Worm (Caenorhabditis elegans) whole organism, late embryonic: ENCODE measurements around the gene K09E4.1.

Experiments
- C08G9.2 ChIP-seq: sonication (generic microtip); optimal IDR thresholded peaks from 2 replicates; lab custom pipeline; 2016; ENCODE audit warnings: mild to moderate bottlenecking, missing genetic modification characterization, moderate library complexity, missing compliant biosample characterization
- K09A11.1 ChIP-seq: sonication (generic microtip); optimal IDR thresholded peaks from 2 replicates; lab custom pipeline; 2017; ENCODE audit warnings: antibody characterized with exemption, mild to moderate bottlenecking, missing genetic modification characterization, missing compliant biosample characterization; ENCODE audit not compliant: insufficient read depth
- T23F11.4 ChIP-seq: fragments of 200-800 bp; sonication (Bioruptor generic); optimal IDR thresholded peaks from 2 replicates; lab custom pipeline; 2018; ENCODE audit warnings: mild to moderate bottlenecking, missing genetic modification characterization, missing compliant biosample characterization
- ceh-14 ChIP-seq: sonication (generic microtip); optimal IDR thresholded peaks from 2 replicates; lab custom pipeline; 2016; ENCODE audit warnings: missing genotype, missing genetic modification characterization, missing compliant biosample characterization
- ceh-2 ChIP-seq: sonication (generic microtip); optimal IDR thresholded peaks from 2 replicates; lab custom pipeline; 2016; ENCODE audit warnings: missing genotype, missing genetic modification characterization, missing compliant biosample characterization
- ceh-24 ChIP-seq: sonication (generic microtip); optimal IDR thresholded peaks from 2 replicates; lab custom pipeline; 2016; ENCODE audit warnings: mild to moderate bottlenecking, missing genetic modification characterization, missing compliant biosample characterization
- ceh-45 ChIP-seq: fragments of 200-800 bp; sonication (Bioruptor generic); IDR thresholded peaks from 2 replicates; pipeline ENCODE4 v1.3.6; 2022; ENCODE audit warnings: missing genetic modification reagents, missing genetic modification characterization, missing compliant biosample characterization
- ceh-48 ChIP-seq: sonication (generic microtip); optimal IDR thresholded peaks from 2 replicates; lab custom pipeline; 2016; ENCODE audit warnings: missing genetic modification characterization, inconsistent platforms, missing compliant biosample characterization
- che-1 ChIP-seq: sonication (generic microtip); optimal IDR thresholded peaks from 2 replicates; lab custom pipeline; 2016; ENCODE audit warnings: mild to moderate bottlenecking, missing genetic modification characterization, missing compliant biosample characterization
- dmd-4 ChIP-seq: sonication (generic microtip); optimal IDR thresholded peaks from 2 replicates; lab custom pipeline; 2016; ENCODE audit warnings: borderline replicate concordance, missing genetic modification characterization, missing compliant biosample characterization
- elt-2 ChIP-seq: sonication (generic microtip); optimal IDR thresholded peaks from 2 replicates; lab custom pipeline; 2016; ENCODE audit warnings: missing genetic modification reagents, missing genetic modification characterization, missing compliant biosample characterization
- elt-4 ChIP-seq: sonication (generic microtip); optimal IDR thresholded peaks from 2 replicates; lab custom pipeline; 2016; ENCODE audit warnings: missing genetic modification characterization, missing compliant biosample characterization
- ets-4 ChIP-seq: sonication (generic microtip); optimal IDR thresholded peaks from 2 replicates; lab custom pipeline; 2016; ENCODE audit warnings: missing genetic modification characterization, missing compliant biosample characterization
- fkh-10 ChIP-seq: fragments of 150-350 bp; optimal IDR thresholded peaks from 2 replicates; lab custom pipeline; 2014; ENCODE audit warnings: missing biosample characterization, missing genetic modification reagents, missing genetic modification characterization
- fkh-6 ChIP-seq: sonication (generic microtip); optimal IDR thresholded peaks from 2 replicates; lab custom pipeline; 2016; ENCODE audit warnings: missing genetic modification characterization, missing compliant biosample characterization
- gmeb-2 ChIP-seq: sonication (generic microtip); optimal IDR thresholded peaks from 2 replicates; lab custom pipeline; 2016; ENCODE audit warnings: missing genetic modification characterization, inconsistent platforms, missing compliant biosample characterization
- hlh-13 ChIP-seq: fragments of 200-800 bp; sonication (Bioruptor generic); optimal IDR thresholded peaks from 2 replicates; lab custom pipeline; 2018; ENCODE audit warnings: mild to moderate bottlenecking, missing genetic modification characterization, missing compliant biosample characterization
- hlh-15 ChIP-seq: sonication (generic microtip); optimal IDR thresholded peaks from 2 replicates; lab custom pipeline; 2016; ENCODE audit warnings: missing genetic modification characterization, missing compliant biosample characterization
- lim-6 ChIP-seq: sonication (generic microtip); optimal IDR thresholded peaks from 2 replicates; lab custom pipeline; 2016; ENCODE audit warnings: missing genetic modification characterization, missing compliant biosample characterization
- nfya-1 ChIP-seq: sonication (generic microtip); optimal IDR thresholded peaks from 2 replicates; lab custom pipeline; 2017; ENCODE audit warnings: missing genetic modification characterization, mild to moderate bottlenecking, missing compliant biosample characterization, antibody characterized with exemption, moderate library complexity
- nhr-11 ChIP-seq: fragments of 150-350 bp; optimal IDR thresholded peaks from 2 replicates; lab custom pipeline; 2014; ENCODE audit warnings: missing biosample characterization, missing genetic modification characterization
- nhr-232 ChIP-seq: sonication (generic microtip); optimal IDR thresholded peaks from 2 replicates; lab custom pipeline; 2016; ENCODE audit warnings: missing genetic modification characterization, missing compliant biosample characterization
- odd-2 ChIP-seq: sonication (generic microtip); optimal IDR thresholded peaks from 2 replicates; lab custom pipeline; 2017; ENCODE audit warnings: antibody characterized with exemption, mild to moderate bottlenecking, missing genetic modification characterization, missing compliant biosample characterization
- pat-9 ChIP-seq: fragments of 200-800 bp; sonication (Bioruptor generic); optimal IDR thresholded peaks from 2 replicates; lab custom pipeline; 2018; ENCODE audit warnings: mild to moderate bottlenecking, missing genetic modification characterization, moderate library complexity, missing compliant biosample characterization
- pax-1 ChIP-seq: fragments of 150-350 bp; optimal IDR thresholded peaks from 2 replicates; lab custom pipeline; 2014; ENCODE audit warnings: missing biosample characterization, missing genetic modification characterization
- pha-4 ChIP-seq: fragments of 150-350 bp; optimal IDR thresholded peaks from 2 replicates; lab custom pipeline; 2018; ENCODE audit warnings: missing biosample characterization, missing genetic modification reagents, missing genetic modification characterization
- ref-2 ChIP-seq: sonication (generic microtip); optimal IDR thresholded peaks from 2 replicates; lab custom pipeline; 2016; ENCODE audit warnings: missing genetic modification characterization, missing compliant biosample characterization
- sdc-2 ChIP-seq: sonication (generic microtip); optimal IDR thresholded peaks from 2 replicates; lab custom pipeline; 2016; ENCODE audit warnings: missing genotype, missing genetic modification characterization, missing compliant biosample characterization
- sox-2 ChIP-seq: fragments of 200-800 bp; sonication (Bioruptor generic); IDR thresholded peaks from 2 replicates; pipeline ENCODE4 v1.3.6; 2022; ENCODE audit warnings: missing genetic modification reagents, missing genetic modification characterization, missing compliant biosample characterization
- tbx-2 ChIP-seq: sonication (generic microtip); optimal IDR thresholded peaks from 2 replicates; lab custom pipeline; 2016; ENCODE audit warnings: missing genetic modification characterization, missing compliant biosample characterization
- tbx-7 ChIP-seq: sonication (generic microtip); optimal IDR thresholded peaks from 2 replicates; lab custom pipeline; 2016; ENCODE audit warnings: missing genotype, missing genetic modification characterization, missing compliant biosample characterization
- unc-3 ChIP-seq, 2 experiments: fragments of 200-800 bp in 1 of 2; sonication (Bioruptor generic) in 1 of 2; sonication (generic microtip) in 1 of 2; conservative IDR thresholded peaks in 1 of 2; optimal IDR thresholded peaks in 1 of 2; 2 replicates each; pipeline versions ENCODE4 v1.3.6 to Lab custom; 2016 to 2022; ENCODE audit warnings: missing compliant biosample characterization in 2 of 2, missing genetic modification characterization in 2 of 2, missing genetic modification reagents in 1 of 2
- unc-42 ChIP-seq: sonication (generic microtip); optimal IDR thresholded peaks from 2 replicates; lab custom pipeline; 2016; ENCODE audit warnings: missing genotype, missing genetic modification characterization, missing compliant biosample characterization

K09E4.1 gene

ce11 chrII:14095875-14096274, 41.8 kb upstream of the K09E4.1 start:
- TF ChIP-seq nfya-1 (tag; lab: Kevin White, UChicago) (no peak), nhr-232 (tag; lab: Kevin White, UChicago) (no peak), ets-4 (tag; lab: Kevin White, UChicago) (no peak), gmeb-2 (tag; lab: Kevin White, UChicago) (no peak), nhr-11 (tag; lab: Kevin White, UChicago) (no peak), che-1 (no peak), lim-6 (tag; lab: Kevin White, UChicago) (no peak), ref-2 (no peak), unc-3 (GFP tag; conservative IDR thresholded peaks at IDR 0.05; lab: Robert Waterston, UW) (no peak), unc-3 (tag; optimal IDR thresholded peaks at IDR 0.05; lab: Kevin White, UChicago) (no peak), T23F11.4 (GFP tag; lab: Kevin White, UChicago) (no peak), K09A11.1 (tag; lab: Kevin White, UChicago) (no peak), tbx-2 (tag; lab: Kevin White, UChicago) (no peak), ceh-24 (tag; lab: Kevin White, UChicago) (no peak), sox-2 (GFP tag; lab: Robert Waterston, UW) (no peak), ceh-2 (tag; lab: Kevin White, UChicago) (no peak), hlh-13 (no peak), ceh-14 (tag; lab: Kevin White, UChicago) (no peak)

- TF ChIP-seq fkh-10 (GFP tag; lab: Kevin White, UChicago) (no peak), elt-4 (tag; lab: Kevin White, UChicago) (peak; percentile 46), ceh-45 (no peak), sdc-2 (tag; lab: Kevin White, UChicago) (peak; percentile 17)
Measured at ce11 chrII:14096814-14097213, 40.8 kb upstream of the K09E4.1 start.

- no peak for TF ChIP-seq unc-3 (GFP tag; conservative IDR thresholded peaks at IDR 0.05; lab: Robert Waterston, UW)
- no peak for TF ChIP-seq unc-3 (tag; optimal IDR thresholded peaks at IDR 0.05; lab: Kevin White, UChicago)
- TF ChIP-seq hlh-15 (tag; lab: Kevin White, UChicago): no peak
- no peak for TF ChIP-seq lim-6 (tag; lab: Kevin White, UChicago)
- TF ChIP-seq, all 69 proteins: peak for 0
Measured at ce11 chrII:14097518-14097917, 40.1 kb upstream of the K09E4.1 start, which contains the start of gene Y39G8C.2. Gene Y39G8C.2, minus strand, starts transcription at chrII:14097618.

ce11 chrII:14098348-14098747, 39.3 kb upstream of the K09E4.1 start:
- TF ChIP-seq pat-9 (tag; lab: Kevin White, UChicago): no peak
- no peak for TF ChIP-seq pax-1 (tag; lab: Kevin White, UChicago)
- TF ChIP-seq unc-42 (tag; lab: Kevin White, UChicago): peak; percentile 90
- TF ChIP-seq che-1: no peak
- no peak for TF ChIP-seq ets-4 (tag; lab: Kevin White, UChicago)
- no peak for TF ChIP-seq pha-4

ce11 chrII:14100963-14101362, 36.7 kb upstream of the K09E4.1 start, which contains the start of gene bkip-1:
Gene bkip-1, plus strand, starts transcription at chrII:14101263.
- TF ChIP-seq fkh-6 (tag; lab: Kevin White, UChicago): no peak
- no peak for TF ChIP-seq tbx-7 (tag; lab: Kevin White, UChicago)
- no peak for TF ChIP-seq ceh-2 (tag; lab: Kevin White, UChicago)
- TF ChIP-seq tbx-2 (tag; lab: Kevin White, UChicago): no peak
- no peak for TF ChIP-seq hlh-15 (tag; lab: Kevin White, UChicago)
- TF ChIP-seq elt-2 (tag; lab: Kevin White, UChicago): no peak
- TF ChIP-seq dmd-4: no peak
- TF ChIP-seq C08G9.2: no peak

ce11 chrII:14102112-14102511, 35.5 kb upstream of the K09E4.1 start:
- TF ChIP-seq odd-2 (tag; lab: Kevin White, UChicago) (no peak), ceh-14 (tag; lab: Kevin White, UChicago) (no peak), ceh-48 (peak; percentile 72), unc-42 (tag; lab: Kevin White, UChicago) (peak; percentile 1)
